Fruit fly (Drosophila melanogaster) whole organism, embryonic: ENCODE measurements around the gene IKKepsilon.
A peak's percentile ranks its signal among the peaks of the same experiment; 100 is the strongest.

Experiments used
- Bgb ChIP-seq: fragments of 200-800 bp; sonication (Bioruptor generic); IDR thresholded peaks from 2 replicates; pipeline ENCODE4 v1.3.6; 2022; ENCODE audit warnings: missing biosample characterization, missing genetic modification characterization; ENCODE audit not compliant: partially characterized antibody
- BtbVII ChIP-seq: fragments of 200-800 bp; sonication (Bioruptor generic); optimal IDR thresholded peaks from 3 replicates; lab custom pipeline; 2017; ENCODE audit warnings: missing biosample characterization, mild to moderate bottlenecking, missing genetic modification characterization
- CG10209 ChIP-seq: fragments of 200-800 bp; sonication (Bioruptor generic); optimal IDR thresholded peaks from 3 replicates; lab custom pipeline; 2017; ENCODE audit warnings: missing biosample characterization, mild to moderate bottlenecking, missing genetic modification characterization, missing genetic modification reagents
- CG10321 ChIP-seq: fragments of 200-800 bp; sonication (Bioruptor generic); IDR thresholded peaks from 2 replicates; pipeline ENCODE4 v1.3.6; 2022; ENCODE audit warnings: missing biosample characterization, missing genetic modification characterization
- CG10431 ChIP-seq: fragments of 200-800 bp; sonication (Bioruptor generic); optimal IDR thresholded peaks from 3 replicates; lab custom pipeline; 2018; ENCODE audit warnings: missing biosample characterization, mild to moderate bottlenecking, missing genetic modification characterization
- CG10462 ChIP-seq: fragments of 200-800 bp; sonication (Bioruptor generic); optimal IDR thresholded peaks from 2 replicates; lab custom pipeline; 2016; ENCODE audit warnings: missing biosample characterization, missing genetic modification characterization
- CG11093 ChIP-seq: fragments of 200-800 bp; sonication (Bioruptor generic); IDR thresholded peaks from 3 replicates; pipeline ENCODE4 v1.3.6; 2022; ENCODE audit warnings: missing biosample characterization, missing genetic modification characterization
- CG11696 ChIP-seq: fragments of 200-800 bp; sonication (Bioruptor generic); IDR thresholded peaks from 2 replicates; pipeline ENCODE4 v1.3.6; 2022; ENCODE audit warnings: missing biosample characterization, missing genetic modification characterization
- CG11723 ChIP-seq: fragments of 200-800 bp; sonication (Bioruptor generic); optimal IDR thresholded peaks from 2 replicates; lab custom pipeline; 2017; ENCODE audit warnings: missing biosample characterization, mild to moderate bottlenecking, missing genetic modification characterization
- CG14014 ChIP-seq: fragments of 200-800 bp; sonication (Bioruptor generic); IDR thresholded peaks from 2 replicates; pipeline ENCODE4 v1.3.6; 2022; ENCODE audit warnings: missing biosample characterization, missing genetic modification characterization
- CG15011 ChIP-seq: fragments of 200-800 bp; sonication (Bioruptor generic); optimal IDR thresholded peaks from 3 replicates; lab custom pipeline; 2018; ENCODE audit warnings: missing biosample characterization, mild to moderate bottlenecking, missing genetic modification characterization
- CG17361 ChIP-seq: fragments of 200-800 bp; sonication (Bioruptor generic); IDR thresholded peaks from 3 replicates; pipeline ENCODE4 v1.3.6; 2022; ENCODE audit warnings: missing biosample characterization, missing genetic modification characterization
- CG31388 ChIP-seq: fragments of 200-800 bp; sonication (Bioruptor generic); optimal IDR thresholded peaks from 2 replicates; lab custom pipeline; 2016; ENCODE audit warnings: missing biosample characterization, missing genetic modification characterization
- CG34422 ChIP-seq: fragments of 200-800 bp; sonication (Bioruptor generic); IDR thresholded peaks from 3 replicates; pipeline ENCODE4 v1.3.6; 2022; ENCODE audit warnings: missing biosample characterization, missing genetic modification characterization
- CG3726 ChIP-seq: fragments of 200-800 bp; sonication (Bioruptor generic); IDR thresholded peaks from 3 replicates; pipeline ENCODE4, ENCODE4 v1.3.6; 2022; ENCODE audit warnings: missing biosample characterization, missing genetic modification characterization
- CG4820 ChIP-seq: fragments of 200-800 bp; sonication (Bioruptor generic); optimal IDR thresholded peaks from 3 replicates; lab custom pipeline; 2016; ENCODE audit warnings: missing biosample characterization, missing genetic modification characterization
- CG7786 ChIP-seq: fragments of 200-800 bp; sonication (Bioruptor generic); optimal IDR thresholded peaks from 2 replicates; lab custom pipeline; 2016; ENCODE audit warnings: missing biosample characterization, missing genetic modification characterization
- CG8478 ChIP-seq: fragments of >200 bp; optimal IDR thresholded peaks from 2 replicates; lab custom pipeline; 2018
- Chrac-16 ChIP-seq: fragments of 200-800 bp; sonication (Bioruptor generic); optimal IDR thresholded peaks from 3 replicates; lab custom pipeline; 2016; ENCODE audit warnings: missing biosample characterization, missing genetic modification characterization
- HHEX ChIP-seq: fragments of 200-800 bp; sonication (Bioruptor generic); optimal IDR thresholded peaks from 3 replicates; lab custom pipeline; 2017; ENCODE audit warnings: missing biosample characterization, mild to moderate bottlenecking, missing genetic modification characterization, missing genetic modification reagents
- Hr39 ChIP-seq: fragments of >200 bp; optimal IDR thresholded peaks from 2 replicates; lab custom pipeline; 2017
- Max ChIP-seq: fragments of 200-800 bp; sonication (Bioruptor generic); optimal IDR thresholded peaks from 2 replicates; lab custom pipeline; 2016; ENCODE audit warnings: missing biosample characterization, mild to moderate bottlenecking, missing genetic modification characterization
- NC2α ChIP-seq: fragments of 200-800 bp; sonication (Bioruptor generic); optimal IDR thresholded peaks from 2 replicates; lab custom pipeline; 2016; ENCODE audit warnings: missing biosample characterization, missing genetic modification characterization
- Ptx1 ChIP-seq: fragments of 200-800 bp; sonication (Bioruptor generic); IDR thresholded peaks from 2 replicates; pipeline ENCODE4 v1.3.6; 2022; ENCODE audit warnings: missing biosample characterization, missing genetic modification characterization
- Six4 ChIP-seq: fragments of 200-800 bp; sonication (Bioruptor generic); optimal IDR thresholded peaks from 2 replicates; lab custom pipeline; 2016; ENCODE audit warnings: missing biosample characterization, missing genetic modification characterization
- Sry-β ChIP-seq: fragments of 200-800 bp; sonication (Bioruptor generic); optimal IDR thresholded peaks from 2 replicates; lab custom pipeline; 2018; ENCODE audit warnings: missing biosample characterization, mild to moderate bottlenecking, missing genetic modification characterization, moderate library complexity
- bbx ChIP-seq: fragments of 200-800 bp; sonication (Bioruptor generic); IDR thresholded peaks from 2 replicates; pipeline ENCODE4 v1.3.6; 2022; ENCODE audit warnings: missing biosample characterization, missing genetic modification characterization; ENCODE audit not compliant: partially characterized antibody
- crol ChIP-seq: fragments of 200-800 bp; sonication (Bioruptor generic); IDR thresholded peaks from 2 replicates; pipeline ENCODE4 v1.3.6; 2022; ENCODE audit warnings: missing biosample characterization, missing genetic modification characterization
- dmrt99B ChIP-seq: fragments of 200-800 bp; sonication (Bioruptor generic); optimal IDR thresholded peaks from 2 replicates; lab custom pipeline; 2018; ENCODE audit warnings: missing biosample characterization, mild to moderate bottlenecking, missing genetic modification characterization, moderate library complexity
- dysf ChIP-seq: fragments of 200-800 bp; sonication (Bioruptor generic); IDR thresholded peaks from 3 replicates; pipeline ENCODE4 v1.3.6; 2022; ENCODE audit warnings: missing biosample characterization, missing genetic modification characterization
- esg ChIP-seq: fragments of 200-800 bp; sonication (Bioruptor generic); conservative IDR thresholded peaks from 2 replicates; pipeline ENCODE4 v1.3.6; 2022; ENCODE audit warnings: missing biosample characterization, missing genetic modification characterization
- ewg ChIP-seq: fragments of 200-800 bp; sonication (Bioruptor generic); optimal IDR thresholded peaks from 3 replicates; lab custom pipeline; 2017; ENCODE audit warnings: mild to moderate bottlenecking, missing biosample characterization, missing genetic modification reagents, missing genetic modification characterization
- exex ChIP-seq: fragments of 200-800 bp; sonication (Bioruptor generic); optimal IDR thresholded peaks from 4 replicates; lab custom pipeline; 2018; ENCODE audit warnings: missing biosample characterization, mild to moderate bottlenecking, missing genetic modification characterization, moderate library complexity
- fd96Cb ChIP-seq: fragments of 200-800 bp; sonication (Bioruptor generic); optimal IDR thresholded peaks from 2 replicates; lab custom pipeline; 2018; ENCODE audit warnings: missing biosample characterization, mild to moderate bottlenecking, missing genetic modification characterization, moderate library complexity
- ftz-f1 ChIP-seq: fragments of 200-800 bp; sonication (Bioruptor generic); optimal IDR thresholded peaks from 2 replicates; lab custom pipeline; 2016; ENCODE audit warnings: missing biosample characterization, missing genetic modification characterization
- gfzf ChIP-seq: fragments of 200-800 bp; sonication (Bioruptor generic); optimal IDR thresholded peaks from 2 replicates; lab custom pipeline; 2016; ENCODE audit warnings: missing biosample characterization, mild to moderate bottlenecking, missing genetic modification characterization, moderate library complexity
- grau ChIP-seq: fragments of 200-800 bp; optimal IDR thresholded peaks from 3 replicates; lab custom pipeline; 2019; ENCODE audit warnings: missing biosample characterization, mild to moderate bottlenecking, missing genetic modification characterization, moderate library complexity
- grn ChIP-seq: fragments of 200-800 bp; sonication (Bioruptor generic); optimal IDR thresholded peaks from 3 replicates; lab custom pipeline; 2017; ENCODE audit warnings: missing biosample characterization, missing genetic modification characterization
- gsb-n ChIP-seq: fragments of 200-800 bp; sonication (Bioruptor generic); optimal IDR thresholded peaks from 3 replicates; lab custom pipeline; 2018; ENCODE audit warnings: missing biosample characterization, mild to moderate bottlenecking, missing genetic modification characterization
- hb ChIP-seq: fragments of 200-800 bp; sonication (Bioruptor generic); IDR thresholded peaks from 3 replicates; pipeline ENCODE4 v1.3.6; 2022; ENCODE audit warnings: missing biosample characterization, missing genetic modification characterization; ENCODE audit not compliant: partially characterized antibody
- lov ChIP-seq, 2 experiments: fragments of 200-800 bp in 1 of 2; fragments of >200 bp in 1 of 2; sonication (Bioruptor generic) in 1 of 2; IDR thresholded peaks in 1 of 2; optimal IDR thresholded peaks in 1 of 2; 2 replicates in 1 of 2; 3 replicates in 1 of 2; pipeline versions ENCODE4 v1.3.6 to Lab custom; 2017 to 2022; ENCODE audit warnings: missing biosample characterization in 1 of 2, missing genetic modification characterization in 1 of 2
- maf-S ChIP-seq: fragments of 200-800 bp; sonication (Bioruptor generic); optimal IDR thresholded peaks from 2 replicates; lab custom pipeline; 2016; ENCODE audit warnings: missing biosample characterization, missing genetic modification characterization
- p53 ChIP-seq: fragments of 200-800 bp; sonication (Bioruptor generic); optimal IDR thresholded peaks from 2 replicates; lab custom pipeline; 2016; ENCODE audit warnings: missing biosample characterization, missing genetic modification characterization
- pb ChIP-seq: fragments of 200-800 bp; sonication (Bioruptor generic); optimal IDR thresholded peaks from 3 replicates; lab custom pipeline; 2016; ENCODE audit warnings: missing biosample characterization, missing genetic modification characterization
- pzg ChIP-seq: fragments of 200-800 bp; sonication (Bioruptor generic); optimal IDR thresholded peaks from 3 replicates; lab custom pipeline; 2018; ENCODE audit warnings: missing biosample characterization, mild to moderate bottlenecking, missing genetic modification characterization, moderate library complexity
- sisA ChIP-seq: fragments of 200-800 bp; sonication (Bioruptor generic); IDR thresholded peaks from 2 replicates; pipeline ENCODE4 v1.3.6; 2022; ENCODE audit warnings: missing biosample characterization, missing genetic modification characterization
- sna ChIP-seq: fragments of 200-800 bp; sonication (Bioruptor generic); IDR thresholded peaks from 2 replicates; pipeline ENCODE4 v1.3.6; 2022; ENCODE audit warnings: missing biosample characterization, missing genetic modification characterization; ENCODE audit not compliant: partially characterized antibody
- so ChIP-seq: fragments of 200-800 bp; sonication (Bioruptor generic); IDR thresholded peaks from 3 replicates; pipeline ENCODE4 v1.3.6; 2022; ENCODE audit warnings: missing biosample characterization, missing genetic modification characterization
- sug ChIP-seq: fragments of 200-800 bp; optimal IDR thresholded peaks from 2 replicates; lab custom pipeline; 2019; ENCODE audit warnings: missing biosample characterization, mild to moderate bottlenecking, missing genetic modification characterization, moderate library complexity
- wor ChIP-seq: fragments of 200-800 bp; sonication (Bioruptor generic); IDR thresholded peaks from 2 replicates; pipeline ENCODE4 v1.3.6; 2022; ENCODE audit warnings: missing biosample characterization, missing genetic modification characterization
- z ChIP-seq: fragments of 200-800 bp; sonication (Bioruptor generic); IDR thresholded peaks from 3 replicates; pipeline ENCODE4 v1.3.6; 2022; ENCODE audit warnings: missing biosample characterization, missing genetic modification characterization

Gene IKKepsilon

DNA sequence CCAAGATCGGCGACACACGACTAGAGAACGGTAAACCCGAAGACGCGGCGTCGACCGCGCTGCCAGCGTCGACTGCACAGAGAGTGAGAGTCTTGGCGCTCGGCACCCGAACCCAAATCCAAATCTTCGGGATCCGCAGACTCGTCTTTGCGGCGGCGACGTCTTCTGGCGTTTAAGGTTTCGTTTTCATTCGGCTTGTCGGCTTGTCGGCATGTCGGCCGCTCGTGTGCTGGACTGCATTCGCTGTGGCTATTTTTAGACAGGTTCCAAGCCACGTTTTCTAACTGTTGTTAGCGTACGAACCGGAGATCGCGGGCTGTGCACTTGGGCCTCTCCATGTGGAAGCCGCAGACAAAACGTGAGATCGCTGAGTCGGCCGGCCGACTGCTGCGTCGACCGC is 40.2 kb downstream of the IKKepsilon start (continued):
- no peak for TF ChIP-seq so (GFP tag; lab: Robert Waterston, UW)
- peak; percentile 4 for TF ChIP-seq grau
- no peak for TF ChIP-seq Six4 (GFP tag; lab: Kevin White, UChicago)
- TF ChIP-seq Max (GFP tag; lab: Kevin White, UChicago), result no peak

DNA sequence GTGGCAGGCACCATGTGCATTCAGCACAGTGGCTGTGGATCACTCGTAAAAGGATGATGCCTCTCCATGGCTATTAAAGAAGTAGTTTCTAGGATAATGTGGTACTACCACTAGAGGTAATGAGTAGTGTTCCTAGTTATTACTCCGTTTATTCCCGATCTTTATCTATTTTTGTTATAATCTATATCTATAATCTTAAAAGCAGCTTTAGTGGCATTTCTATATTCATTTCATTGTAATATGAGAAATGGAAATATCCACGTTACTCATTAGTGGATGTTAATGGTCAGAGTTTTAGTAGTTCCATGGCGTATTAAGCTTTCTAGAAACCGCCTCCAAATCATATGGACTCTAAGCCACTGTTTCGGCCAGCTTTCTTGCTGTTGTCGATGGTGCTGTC is 40.9 kb downstream of the IKKepsilon start:
- TF ChIP-seq CG10209 (GFP tag; lab: Kevin White, UChicago), result no peak
- TF ChIP-seq maf-S (GFP tag; lab: Kevin White, UChicago), result no peak
- no peak for TF ChIP-seq Ptx1 (GFP tag; lab: Robert Waterston, UW)
- no peak for TF ChIP-seq pb (GFP tag; lab: Kevin White, UChicago)
- TF ChIP-seq gsb-n (tag; lab: Kevin White, UChicago), result no peak
- no peak for TF ChIP-seq sna
- TF ChIP-seq CG15011 (GFP tag; lab: Kevin White, UChicago), result no peak
- no peak for TF ChIP-seq CG3726 (GFP tag; lab: Robert Waterston, UW)
- TF ChIP-seq lov (optimal IDR thresholded peaks at IDR 0.05; lab: Kevin White, UChicago), result no peak
- TF ChIP-seq lov (GFP tag; IDR thresholded peaks at IDR 0.05; lab: Robert Waterston, UW), result no peak
- TF ChIP-seq Chrac-16 (GFP tag; lab: Kevin White, UChicago), result no peak
- no peak for TF ChIP-seq fd96Cb
- no peak for TF ChIP-seq CG11696 (GFP tag; lab: Robert Waterston, UW)
- no peak for TF ChIP-seq CG8478 (lab: Kevin White, UChicago)
- no peak for TF ChIP-seq hb
- no peak for TF ChIP-seq dysf
- TF ChIP-seq CG4820 (GFP tag; lab: Kevin White, UChicago), result no peak

DNA sequence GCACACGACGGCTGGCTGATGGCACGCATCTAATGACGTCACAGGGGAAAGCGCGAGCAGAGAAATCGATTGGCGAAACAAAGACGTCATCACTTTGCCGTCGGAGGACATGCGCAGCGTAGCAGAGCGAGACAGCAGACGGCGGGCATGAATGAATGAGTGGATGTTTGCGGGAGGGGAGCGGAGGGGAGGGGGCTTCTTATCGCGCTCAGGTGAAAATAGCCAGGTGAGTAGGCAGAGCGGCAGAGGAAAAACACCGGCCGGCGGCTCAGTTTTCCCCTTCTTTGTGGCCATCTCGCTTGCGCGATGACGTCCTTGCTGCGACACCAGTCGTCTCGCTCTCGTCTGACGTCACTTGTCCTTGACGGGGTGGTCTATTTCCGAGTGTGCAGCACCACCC is 44.2 kb downstream of the IKKepsilon start:
- TF ChIP-seq crol (peak; percentile 88), pzg (no peak), CG11723 (GFP tag; lab: Kevin White, UChicago) (no peak), ftz-f1 (GFP tag; lab: Kevin White, UChicago) (peak; percentile 13), gfzf (no peak), dmrt99B (tag; lab: Kevin White, UChicago) (no peak), Hr39 (lab: Kevin White, UChicago) (peak; percentile 11), p53 (GFP tag; lab: Kevin White, UChicago) (no peak), BtbVII (GFP tag; lab: Kevin White, UChicago) (peak; percentile 96), ewg (GFP tag; lab: Kevin White, UChicago) (peak; percentile 98), NC2α (GFP tag; lab: Kevin White, UChicago) (no peak), CG7786 (GFP tag; lab: Kevin White, UChicago) (no peak), CG17361 (no peak), Bgb (GFP tag; lab: Robert Waterston, UW) (0 out of 2 replicates have a peak, but pooled peaks have one; percentile 8), CG10462 (GFP tag; lab: Kevin White, UChicago) (no peak), bbx (GFP tag; lab: Robert Waterston, UW) (no peak), z (GFP tag; lab: Robert Waterston, UW) (no peak), HHEX (GFP tag; lab: Kevin White, UChicago) (no peak), grn (GFP tag; lab: Kevin White, UChicago) (no peak), Sry-β (GFP tag; lab: Kevin White, UChicago) (no peak), CG31388 (GFP tag; lab: Kevin White, UChicago) (no peak), CG10321 (GFP tag; lab: Robert Waterston, UW) (peak; percentile 89), CG11093 (GFP tag; lab: Robert Waterston, UW) (no peak), CG34422 (GFP tag; lab: Robert Waterston, UW) (peak; percentile 45; the same call in 1 of the 3 replicates), wor (GFP tag; lab: Robert Waterston, UW) (no peak), esg (GFP tag; lab: Robert Waterston, UW) (no peak), sisA (GFP tag; lab: Robert Waterston, UW) (no peak), exex (tag; lab: Kevin White, UChicago) (no peak), CG10431 (GFP tag; lab: Kevin White, UChicago) (no peak), CG14014 (GFP tag; lab: Robert Waterston, UW) (no peak), sug (tag; lab: Kevin White, UChicago) (no peak)
